Worm (Caenorhabditis elegans): ENCODE data around the gene Y62F5A.12.

Gene Y62F5A.12

ce11 chrII:11534429-11535099 lies at the start of gene Y62F5A.12:
Gene Y62F5A.12, minus strand, starts transcription at chrII:11534479.
- TF ChIP-seq nhr-90 (tag; optimal IDR thresholded peaks at IDR 0.05) (peak; percentile 14), ztf-28 (GFP tag; IDR thresholded peaks at IDR 0.05) (peak; percentile 98), lin-40 (tag; optimal IDR thresholded peaks at IDR 0.05) (peak; percentile 83), xnd-1 (tag; optimal IDR thresholded peaks at IDR 0.05) (peak; percentile 53), egl-44 (GFP tag; IDR thresholded peaks at IDR 0.05) (peak; percentile 86; the same call in 1 of the 2 replicates), ceh-58 (GFP tag; IDR thresholded peaks at IDR 0.05) (peak; percentile 94; the same call in 1 of the 2 replicates), bed-2 (GFP tag; IDR thresholded peaks at IDR 0.05) (peak; percentile 98), C06A6.2 (GFP tag; conservative IDR thresholded peaks at IDR 0.05) (peak; percentile 82), F49E8.2 (tag; optimal IDR thresholded peaks at IDR 0.05; ENCODE audit: insufficient read depth) (peak; percentile 55), F33H1.4 (GFP tag; IDR thresholded peaks at IDR 0.05) (peak; percentile 80), K11D2.4 (GFP tag; IDR thresholded peaks at IDR 0.05) (peak; percentile 95), T07F8.4 (tag; optimal IDR thresholded peaks at IDR 0.05) (peak; percentile 86), mel-28 (tag; optimal IDR thresholded peaks at IDR 0.05; ENCODE audit: borderline replicate concordance) (peak; percentile 43), chd-7 (tag; optimal IDR thresholded peaks at IDR 0.05) (peak; percentile 63), snpc-3.4 (tag; optimal IDR thresholded peaks at IDR 0.05) (peak; percentile 58), ekl-4 (GFP tag; IDR thresholded peaks at IDR 0.05) (peak; percentile 94), hmg-1.2 (GFP tag; IDR thresholded peaks at IDR 0.05) (peak; percentile 81), B0336.3 (GFP tag; IDR thresholded peaks at IDR 0.05) (peak; percentile 78), K12H6.12 (tag; optimal IDR thresholded peaks at IDR 0.05) (peak; percentile 87), Y67H2A.10 (GFP tag; conservative IDR thresholded peaks at IDR 0.05) (peak; percentile 93), efl-1 (GFP tag; optimal IDR thresholded peaks at IDR 0.05) (peak; percentile 52), zim-3 (tag; optimal IDR thresholded peaks at IDR 0.05) (peak; percentile 66), madf-8 (GFP tag; conservative IDR thresholded peaks at IDR 0.05) (peak; percentile 96), lsl-1 (GFP tag; optimal IDR thresholded peaks at IDR 0.05) (peak; percentile 78), unc-130 (GFP tag; optimal IDR thresholded peaks at IDR 0.05) (peak; percentile 88), hmg-20 (GFP tag; IDR thresholded peaks at IDR 0.05) (peak; percentile 74), B0261.1 (tag; optimal IDR thresholded peaks at IDR 0.05) (peak; percentile 20), Y56A3A.18 (GFP tag; IDR thresholded peaks at IDR 0.05) (0 out of 2 replicates have a peak, but pooled peaks have one; percentile 67), lir-1 (GFP tag; conservative IDR thresholded peaks at IDR 0.05) (peak; percentile 92), gei-17 (GFP tag; optimal IDR thresholded peaks at IDR 0.05) (peak; percentile 1), B0019.2 (GFP tag; conservative IDR thresholded peaks at IDR 0.05) (peak; percentile 86), let-607 (tag; optimal IDR thresholded peaks at IDR 0.05) (peak in 1 of 2 experiments; percentile 58), attf-5 (GFP tag; optimal IDR thresholded peaks at IDR 0.05) (peak; percentile 94), nfyb-1 (GFP tag; IDR thresholded peaks at IDR 0.05) (peak; percentile 94), ceh-40 (GFP tag; IDR thresholded peaks at IDR 0.05) (peak; percentile 89), F39B2.1 (GFP tag; IDR thresholded peaks at IDR 0.05) (peak; percentile 34; the same call in 1 of the 2 replicates), Y53G8AR.9 (GFP tag; conservative IDR thresholded peaks at IDR 0.05) (peak; percentile 93), ceh-91 (GFP tag; IDR thresholded peaks at IDR 0.05) (peak; percentile 97), Y95B8A.8 (GFP tag; IDR thresholded peaks at IDR 0.05) (peak; percentile 94), somi-1 (GFP tag; optimal IDR thresholded peaks at IDR 0.05) (peak; percentile 47), atf-7 (tag; optimal IDR thresholded peaks at IDR 0.05) (peak; percentile 38), dpl-1 (GFP tag; optimal IDR thresholded peaks at IDR 0.05) (peak; percentile 60), hrde-1 (tag; optimal IDR thresholded peaks at IDR 0.05; ENCODE audit: borderline replicate concordance) (peak; percentile 1), egrh-3 (GFP tag; IDR thresholded peaks at IDR 0.05) (peak; percentile 91), Y53F4B.3 (GFP tag; IDR thresholded peaks at IDR 0.05) (peak; percentile 93), cebp-1 (GFP tag; IDR thresholded peaks at IDR 0.05) (peak; percentile 89), cebp-1 (tag; optimal IDR thresholded peaks at IDR 0.05) (peak; percentile 83)

All from whole organism, young adult.